Worm (Caenorhabditis elegans): ENCODE data around the gene pik-1.

ce11 chrIV:13456893-13457292 lies 41.1 kb downstream of the pik-1 start:
- TF ChIP-seq nfya-1 (tag; optimal IDR thresholded peaks at IDR 0.05; ENCODE audit: insufficient read depth) (no peak), lin-15B (tag; optimal IDR thresholded peaks at IDR 0.05) (no peak), elt-1 (tag; optimal IDR thresholded peaks at IDR 0.05) (no peak), pqm-1 (tag; optimal IDR thresholded peaks at IDR 0.05) (no peak)
